Fruit fly (Drosophila melanogaster) whole organism, embryonic: ENCODE results near the gene CG14982.

ENCODE experiments used
- Antp ChIP-seq: fragments of 200-800 bp; sonication (Bioruptor generic); optimal IDR thresholded peaks from 3 replicates; lab custom pipeline; 2016; ENCODE audit warnings: missing biosample characterization, missing genetic modification characterization
- Atf3 ChIP-seq: fragments of 200-800 bp; sonication (Bioruptor generic); optimal IDR thresholded peaks from 3 replicates; lab custom pipeline; 2016; ENCODE audit warnings: missing biosample characterization, missing genetic modification characterization
- CG11504 ChIP-seq: fragments of 200-800 bp; sonication (Bioruptor generic); optimal IDR thresholded peaks from 3 replicates; lab custom pipeline; 2019; ENCODE audit warnings: missing biosample characterization, mild to moderate bottlenecking, missing genetic modification characterization, moderate library complexity
- CG12071 ChIP-seq: fragments of 200-800 bp; sonication (Bioruptor generic); optimal IDR thresholded peaks from 3 replicates; lab custom pipeline; 2018; ENCODE audit warnings: missing biosample characterization, mild to moderate bottlenecking, missing genetic modification characterization
- CG12236 ChIP-seq: fragments of 200-800 bp; sonication (Bioruptor generic); optimal IDR thresholded peaks from 2 replicates; lab custom pipeline; 2016; ENCODE audit warnings: missing biosample characterization, missing genetic modification characterization
- CG1233 ChIP-seq: fragments of 200-800 bp; sonication (Bioruptor generic); optimal IDR thresholded peaks from 4 replicates; lab custom pipeline; 2018; ENCODE audit warnings: missing biosample characterization, mild to moderate bottlenecking, missing genetic modification characterization
- CG12391 ChIP-seq: fragments of 200-800 bp; sonication (Bioruptor generic); optimal IDR thresholded peaks from 3 replicates; lab custom pipeline; 2018; ENCODE audit warnings: missing biosample characterization, mild to moderate bottlenecking, missing genetic modification characterization, moderate library complexity
- CG15479 ChIP-seq: fragments of 200-800 bp; sonication (Bioruptor generic); optimal IDR thresholded peaks from 3 replicates; lab custom pipeline; 2019; ENCODE audit warnings: missing biosample characterization, mild to moderate bottlenecking, missing genetic modification characterization, moderate library complexity
- CG17361 ChIP-seq: fragments of 200-800 bp; sonication (Bioruptor generic); IDR thresholded peaks from 3 replicates; pipeline ENCODE4 v1.3.6; 2022; ENCODE audit warnings: missing biosample characterization, missing genetic modification characterization
- CG17385 ChIP-seq: fragments of 200-800 bp; sonication (Bioruptor generic); optimal IDR thresholded peaks from 3 replicates; lab custom pipeline; 2018; ENCODE audit warnings: missing biosample characterization, mild to moderate bottlenecking, missing genetic modification characterization
- CG17802 ChIP-seq: fragments of 200-800 bp; sonication (Bioruptor generic); optimal IDR thresholded peaks from 2 replicates; lab custom pipeline; 2018; ENCODE audit warnings: missing biosample characterization, mild to moderate bottlenecking, missing genetic modification characterization, moderate library complexity
- CG18011 ChIP-seq: fragments of 200-800 bp; sonication (Bioruptor generic); optimal IDR thresholded peaks from 2 replicates; lab custom pipeline; 2017; ENCODE audit warnings: missing biosample characterization, missing genetic modification characterization, mild to moderate bottlenecking, moderate library complexity, missing genotype
- CG31388 ChIP-seq: fragments of 200-800 bp; sonication (Bioruptor generic); optimal IDR thresholded peaks from 2 replicates; lab custom pipeline; 2016; ENCODE audit warnings: missing biosample characterization, missing genetic modification characterization
- CG31441 ChIP-seq: fragments of 200-800 bp; sonication (Bioruptor generic); IDR thresholded peaks from 2 replicates; pipeline ENCODE4 v1.3.6; 2022; ENCODE audit warnings: missing biosample characterization, missing genetic modification characterization
- CG42726 ChIP-seq: fragments of 200-800 bp; sonication (Bioruptor generic); IDR thresholded peaks from 2 replicates; pipeline ENCODE4 v1.3.6; 2022; ENCODE audit warnings: missing biosample characterization, missing genetic modification characterization; ENCODE audit not compliant: partially characterized antibody
- CG43689 ChIP-seq: fragments of 200-800 bp; sonication (Bioruptor generic); IDR thresholded peaks from 2 replicates; pipeline ENCODE4 v1.3.6; 2022; ENCODE audit warnings: missing biosample characterization, missing genetic modification characterization
- CG6272 ChIP-seq: fragments of 200-800 bp; sonication (Bioruptor generic); IDR thresholded peaks from 2 replicates; pipeline ENCODE4 v1.3.6; 2022; ENCODE audit warnings: missing biosample characterization, missing genetic modification characterization
- CG7839 ChIP-seq: fragments of 200-800 bp; sonication (Bioruptor generic); optimal IDR thresholded peaks from 3 replicates; lab custom pipeline; 2018; ENCODE audit warnings: missing biosample characterization, mild to moderate bottlenecking, missing genetic modification characterization, moderate library complexity
- CrebB ChIP-seq: fragments of 200-800 bp; sonication (Bioruptor generic); optimal IDR thresholded peaks from 3 replicates; lab custom pipeline; 2018; ENCODE audit warnings: missing biosample characterization, mild to moderate bottlenecking, missing genetic modification characterization
- Dfd ChIP-seq, 2 experiments: fragments of >200 bp; optimal IDR thresholded peaks; 2 replicates each; lab custom pipeline; 2017; ENCODE audit warnings: missing biosample characterization in 2 of 2, missing genetic modification characterization in 2 of 2
- E2f2 ChIP-seq: fragments of 200-800 bp; sonication (Bioruptor generic); IDR thresholded peaks from 2 replicates; pipeline ENCODE4 v1.3.6; 2022; ENCODE audit warnings: missing biosample characterization, missing genetic modification characterization
- HLH3B ChIP-seq: fragments of 200-800 bp; sonication (Bioruptor generic); IDR thresholded peaks from 2 replicates; pipeline ENCODE4 v1.3.6; 2022; ENCODE audit warnings: missing biosample characterization, missing genetic modification characterization
- Hmx ChIP-seq: fragments of 200-800 bp; sonication (Bioruptor generic); optimal IDR thresholded peaks from 2 replicates; lab custom pipeline; 2016; ENCODE audit warnings: missing biosample characterization, missing genetic modification characterization
- Hr51 ChIP-seq, 2 experiments: fragments of 200-800 bp; sonication (Bioruptor generic); optimal IDR thresholded peaks; 2 replicates in 1 of 2; 3 replicates in 1 of 2; lab custom pipeline; 2016 to 2018; ENCODE audit warnings: missing biosample characterization in 2 of 2, missing genetic modification characterization in 2 of 2, mild to moderate bottlenecking in 1 of 2, moderate library complexity in 1 of 2
- Side ChIP-seq: fragments of 200-800 bp; sonication (Bioruptor generic); optimal IDR thresholded peaks from 2 replicates; lab custom pipeline; 2016; ENCODE audit warnings: missing biosample characterization, missing genetic modification characterization
- amos ChIP-seq: fragments of 200-800 bp; sonication (Bioruptor generic); IDR thresholded peaks from 2 replicates; pipeline ENCODE4 v1.3.6; 2022; ENCODE audit warnings: missing biosample characterization, missing genetic modification characterization; ENCODE audit not compliant: partially characterized antibody
- ap ChIP-seq: fragments of 200-800 bp; sonication (Bioruptor generic); IDR thresholded peaks from 2 replicates; pipeline ENCODE4 v1.3.6; 2022; ENCODE audit warnings: missing biosample characterization, missing genetic modification characterization
- ara ChIP-seq: fragments of 200-800 bp; sonication (Bioruptor generic); IDR thresholded peaks from 2 replicates; pipeline ENCODE4 v1.3.6; 2022; ENCODE audit warnings: missing biosample characterization, missing genetic modification characterization
- croc ChIP-seq: fragments of 200-800 bp; sonication (Bioruptor generic); conservative IDR thresholded peaks from 3 replicates; pipeline ENCODE4 v1.3.6; 2022; ENCODE audit warnings: missing biosample characterization, missing genetic modification characterization
- crp ChIP-seq, 2 experiments: fragments of 200-800 bp; sonication (Bioruptor generic); optimal IDR thresholded peaks; 2 replicates in 1 of 2; 3 replicates in 1 of 2; lab custom pipeline; 2017; ENCODE audit warnings: missing biosample characterization in 2 of 2, missing genetic modification characterization in 2 of 2, mild to moderate bottlenecking in 1 of 2, moderate library complexity in 1 of 2
- disco-r ChIP-seq: fragments of 200-800 bp; sonication (Bioruptor generic); optimal IDR thresholded peaks from 2 replicates; lab custom pipeline; 2016; ENCODE audit warnings: missing biosample characterization, missing genetic modification characterization
- esg ChIP-seq: fragments of 200-800 bp; sonication (Bioruptor generic); conservative IDR thresholded peaks from 2 replicates; pipeline ENCODE4 v1.3.6; 2022; ENCODE audit warnings: missing biosample characterization, missing genetic modification characterization
- fd3F ChIP-seq: fragments of 200-800 bp; sonication (Bioruptor generic); optimal IDR thresholded peaks from 2 replicates; lab custom pipeline; 2018; ENCODE audit warnings: missing biosample characterization, mild to moderate bottlenecking, missing genetic modification characterization, moderate library complexity
- gem ChIP-seq: fragments of 200-800 bp; sonication (Bioruptor generic); optimal IDR thresholded peaks from 2 replicates; lab custom pipeline; 2019; ENCODE audit warnings: missing biosample characterization, mild to moderate bottlenecking, missing genetic modification characterization, moderate library complexity
- gsb ChIP-seq: fragments of 200-800 bp; sonication (Bioruptor generic); IDR thresholded peaks from 2 replicates; pipeline ENCODE4 v1.3.6; 2022; ENCODE audit warnings: missing biosample characterization, missing genetic modification characterization
- gsb-n ChIP-seq: fragments of 200-800 bp; sonication (Bioruptor generic); optimal IDR thresholded peaks from 3 replicates; lab custom pipeline; 2018; ENCODE audit warnings: missing biosample characterization, mild to moderate bottlenecking, missing genetic modification characterization
- kah ChIP-seq: fragments of 200-800 bp; sonication (Bioruptor generic); optimal IDR thresholded peaks from 2 replicates; lab custom pipeline; 2018; ENCODE audit warnings: missing biosample characterization, mild to moderate bottlenecking, missing genetic modification characterization
- p53 ChIP-seq: fragments of 200-800 bp; sonication (Bioruptor generic); optimal IDR thresholded peaks from 2 replicates; lab custom pipeline; 2016; ENCODE audit warnings: missing biosample characterization, missing genetic modification characterization
- pita ChIP-seq: fragments of 200-800 bp; sonication (Bioruptor generic); optimal IDR thresholded peaks from 2 replicates; lab custom pipeline; 2017; ENCODE audit warnings: missing biosample characterization, mild to moderate bottlenecking, missing genetic modification characterization
- pnt ChIP-seq: fragments of 200-800 bp; sonication (Bioruptor generic); optimal IDR thresholded peaks from 3 replicates; lab custom pipeline; 2016; ENCODE audit warnings: missing biosample characterization, missing genetic modification characterization
- repo ChIP-seq: fragments of 200-800 bp; sonication (Bioruptor generic); optimal IDR thresholded peaks from 2 replicates; lab custom pipeline; 2016; ENCODE audit warnings: missing biosample characterization, missing genetic modification characterization
- rib ChIP-seq: fragments of 200-800 bp; sonication (Bioruptor generic); IDR thresholded peaks from 2 replicates; pipeline ENCODE4 v1.3.6; 2022; ENCODE audit warnings: missing biosample characterization, missing genetic modification characterization
- salm ChIP-seq: fragments of 200-800 bp; sonication (Bioruptor generic); optimal IDR thresholded peaks from 2 replicates; lab custom pipeline; 2018; ENCODE audit warnings: missing biosample characterization, mild to moderate bottlenecking, missing genetic modification characterization
- seq ChIP-seq: fragments of 200-800 bp; sonication (Bioruptor generic); IDR thresholded peaks from 2 replicates; pipeline ENCODE4 v1.3.6; 2022; ENCODE audit warnings: missing biosample characterization, missing genetic modification characterization
- shn ChIP-seq: fragments of 200-800 bp; sonication (Bioruptor generic); optimal IDR thresholded peaks from 3 replicates; lab custom pipeline; 2016; ENCODE audit warnings: missing biosample characterization, missing genetic modification characterization
- sisA ChIP-seq: fragments of 200-800 bp; sonication (Bioruptor generic); IDR thresholded peaks from 2 replicates; pipeline ENCODE4 v1.3.6; 2022; ENCODE audit warnings: missing biosample characterization, missing genetic modification characterization
- tgo ChIP-seq: fragments of 200-800 bp; sonication (Bioruptor generic); IDR thresholded peaks from 3 replicates; pipeline ENCODE4 v1.3.6; 2022; ENCODE audit warnings: missing biosample characterization, missing genetic modification characterization
- tll ChIP-seq, 2 experiments: fragments of 200-800 bp in 1 of 2; fragments of >200 bp in 1 of 2; sonication (Bioruptor generic) in 1 of 2; optimal IDR thresholded peaks; 2 replicates each; lab custom pipeline; 2017 to 2019; ENCODE audit warnings: missing biosample characterization in 2 of 2, missing genetic modification characterization in 2 of 2, mild to moderate bottlenecking in 1 of 2, moderate library complexity in 1 of 2
- usp ChIP-seq: fragments of >200 bp; optimal IDR thresholded peaks from 2 replicates; lab custom pipeline; 2017; ENCODE audit warnings: missing biosample characterization, missing genetic modification characterization
- wdn ChIP-seq: fragments of 200-800 bp; sonication (Bioruptor generic); IDR thresholded peaks from 2 replicates; pipeline ENCODE4 v1.3.6; 2022; ENCODE audit warnings: missing biosample characterization, missing genetic modification characterization
- z ChIP-seq: fragments of 200-800 bp; sonication (Bioruptor generic); IDR thresholded peaks from 3 replicates; pipeline ENCODE4 v1.3.6; 2022; ENCODE audit warnings: missing biosample characterization, missing genetic modification characterization

Gene CG14982

dm6 chr3L:3932742-3933289 is 9.7 kb upstream of the CG14982 start (continued):
- no peak for TF ChIP-seq disco-r
- no peak for TF ChIP-seq p53
- no peak for TF ChIP-seq HLH3B
- no peak for TF ChIP-seq E2f2 (GFP tag; lab: Robert Waterston, UW)
- TF ChIP-seq gsb: no peak
- no peak for TF ChIP-seq CG17385 (GFP tag; lab: Kevin White, UChicago)
- no peak for TF ChIP-seq gsb-n (tag; lab: Kevin White, UChicago)
- peak; percentile 55 for TF ChIP-seq CG12071
- no peak for TF ChIP-seq esg (GFP tag; lab: Robert Waterston, UW)
- TF ChIP-seq shn (GFP tag; lab: Kevin White, UChicago): no peak
- TF ChIP-seq Atf3: no peak
- TF ChIP-seq croc: no peak
- no peak for TF ChIP-seq sisA
- no peak for TF ChIP-seq Dfd (GFP tag; optimal IDR thresholded peaks at IDR 0.05; lab: Kevin White, UChicago)
- TF ChIP-seq ara (GFP tag; lab: Robert Waterston, UW): no peak
- TF ChIP-seq pnt: no peak
- no peak for TF ChIP-seq tll (GFP tag; optimal IDR thresholded peaks at IDR 0.05; lab: Kevin White, UChicago)
- peak; percentile 22 for TF ChIP-seq CG7839
- TF ChIP-seq usp: no peak
- TF ChIP-seq z (GFP tag; lab: Robert Waterston, UW): no peak
- no peak for TF ChIP-seq CG17802 (tag; lab: Kevin White, UChicago)
- TF ChIP-seq CG31388 (GFP tag; lab: Kevin White, UChicago): no peak
- TF ChIP-seq Antp (GFP tag; lab: Kevin White, UChicago): no peak
- TF ChIP-seq Hmx: no peak
- TF ChIP-seq pita (GFP tag; lab: Kevin White, UChicago): no peak
- TF ChIP-seq seq: no peak
- no peak for TF ChIP-seq CG18011
- TF ChIP-seq CrebB (tag; lab: Kevin White, UChicago): no peak
- TF ChIP-seq CG6272: no peak
- no peak for TF ChIP-seq rib
- TF ChIP-seq CG12391 (tag; lab: Kevin White, UChicago): no peak
- TF ChIP-seq kah (GFP tag; lab: Kevin White, UChicago): no peak
- peak; percentile 35 for TF ChIP-seq gem (tag; lab: Kevin White, UChicago)
- TF ChIP-seq CG31441 (GFP tag; lab: Robert Waterston, UW): no peak
- no peak for TF ChIP-seq CG15479
- no peak for TF ChIP-seq Hr51 (GFP tag; optimal IDR thresholded peaks at IDR 0.05; lab: Kevin White, UChicago)
- no peak for TF ChIP-seq crp (GFP tag; optimal IDR thresholded peaks at IDR 0.05; lab: Kevin White, UChicago)
- TF ChIP-seq CG12236 (GFP tag; lab: Kevin White, UChicago): no peak
- no peak for TF ChIP-seq Side (GFP tag; lab: Kevin White, UChicago)
- TF ChIP-seq salm (tag; lab: Kevin White, UChicago): no peak
- no peak for TF ChIP-seq tgo (GFP tag; lab: Robert Waterston, UW)
- TF ChIP-seq repo (GFP tag; lab: Kevin White, UChicago): no peak
- TF ChIP-seq CG43689 (GFP tag; lab: Robert Waterston, UW): no peak
- TF ChIP-seq CG42726 (GFP tag; lab: Robert Waterston, UW): no peak
- TF ChIP-seq amos (GFP tag; lab: Robert Waterston, UW): no peak
- TF ChIP-seq CG17361 (GFP tag; lab: Robert Waterston, UW): no peak
- TF ChIP-seq ap (GFP tag; lab: Robert Waterston, UW): no peak
- no peak for TF ChIP-seq wdn (GFP tag; lab: Robert Waterston, UW)
- TF ChIP-seq CG1233 (GFP tag; lab: Kevin White, UChicago): peak; percentile 21
- peak; percentile 51 for TF ChIP-seq fd3F (GFP tag; lab: Kevin White, UChicago)
- peak; percentile 1 for TF ChIP-seq CG11504 (tag; lab: Kevin White, UChicago)
